Worm (Caenorhabditis elegans) whole organism, early embryonic: ENCODE results near the gene lido-8.

Experiments used
- aly-1 ChIP-seq: sonication (generic microtip); optimal IDR thresholded peaks from 2 replicates; lab custom pipeline; 2016; ENCODE audit warnings: missing genetic modification characterization, missing compliant biosample characterization
- ama-1 ChIP-seq: fragments of 150-350 bp; optimal IDR thresholded peaks from 2 replicates; lab custom pipeline; 2014
- ceh-13 ChIP-seq: fragments of 200-800 bp; sonication (Bioruptor generic); optimal IDR thresholded peaks from 2 replicates; lab custom pipeline; 2018; ENCODE audit warnings: mild to moderate bottlenecking, missing genetic modification characterization, missing compliant biosample characterization
- ets-7 ChIP-seq: sonication (generic microtip); optimal IDR thresholded peaks from 2 replicates; lab custom pipeline; 2016; ENCODE audit warnings: missing genotype, missing genetic modification characterization, missing compliant biosample characterization
- flt-1 ChIP-seq: fragments of 200-800 bp; sonication (Bioruptor generic); IDR thresholded peaks from 2 replicates; pipeline ENCODE4 v1.3.6; 2022; ENCODE audit warnings: missing genetic modification characterization, missing compliant biosample characterization
- scrt-1 ChIP-seq: fragments of 200-800 bp; sonication (Bioruptor generic); IDR thresholded peaks from 2 replicates; pipeline ENCODE4 v1.3.6; 2022; ENCODE audit warnings: missing genetic modification characterization, missing compliant biosample characterization
- tbx-11 ChIP-seq: fragments of 200-800 bp; sonication (Bioruptor generic); IDR thresholded peaks from 2 replicates; pipeline ENCODE4 v1.3.6; 2022; ENCODE audit warnings: missing genetic modification characterization, missing compliant biosample characterization

DNA sequence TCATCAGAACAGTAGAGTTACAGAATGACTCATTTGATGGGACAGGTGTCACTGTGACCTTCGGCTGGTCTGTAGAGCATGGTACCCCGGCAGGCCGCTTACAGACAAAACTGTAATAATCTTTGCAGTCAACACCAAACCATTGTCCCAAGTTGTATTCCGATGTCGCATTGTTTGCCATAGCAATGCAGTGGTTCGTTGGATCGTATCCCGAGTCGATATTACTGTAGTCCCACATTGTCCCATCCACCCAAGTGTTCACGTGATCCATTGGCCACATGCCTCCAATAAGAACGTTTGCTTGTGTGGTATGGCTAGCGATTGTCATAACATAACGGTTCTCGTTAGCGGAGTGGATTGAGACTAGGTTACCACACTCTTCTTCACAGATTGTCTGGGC lies 24.1 kb downstream of the lido-8 start:
- TF ChIP-seq flt-1 (GFP tag; lab: Robert Waterston, UW): no peak
- no peak for TF ChIP-seq ama-1 (lab: Kevin White, UChicago)
- TF ChIP-seq ceh-13 (GFP tag; lab: Kevin White, UChicago): no peak
- no peak for TF ChIP-seq tbx-11
- no peak for TF ChIP-seq aly-1 (tag; lab: Kevin White, UChicago)
- no peak for TF ChIP-seq ets-7 (tag; lab: Kevin White, UChicago)
- TF ChIP-seq scrt-1 (GFP tag; lab: Robert Waterston, UW): no peak
